Fruit fly (Drosophila melanogaster) whole organism, prepupa: Measurements from ENCODE around the gene Ppi1.

Source experiments
- CG10631 ChIP-seq: fragments of 200-800 bp; sonication (Bioruptor generic); optimal IDR thresholded peaks from 2 replicates; lab custom pipeline; 2016; ENCODE audit warnings: missing biosample characterization, missing genetic modification characterization
- CG11294 ChIP-seq: fragments of 200-800 bp; sonication (Bioruptor generic); IDR thresholded peaks from 2 replicates; pipeline ENCODE4 v1.3.6; 2022; ENCODE audit warnings: missing biosample characterization, missing genetic modification characterization
- CG11762 ChIP-seq: fragments of 200-800 bp; sonication (Bioruptor generic); optimal IDR thresholded peaks from 3 replicates; lab custom pipeline; 2016; ENCODE audit warnings: missing biosample characterization, missing genetic modification characterization; ENCODE audit not compliant: insufficient read depth
- CG3032 ChIP-seq: fragments of 200-800 bp; optimal IDR thresholded peaks from 2 replicates; lab custom pipeline; 2019; ENCODE audit warnings: missing biosample characterization, mild to moderate bottlenecking, missing genetic modification characterization, moderate library complexity
- CG31627 ChIP-seq: fragments of 200-800 bp; sonication (Bioruptor generic); optimal IDR thresholded peaks from 3 replicates; lab custom pipeline; 2016; ENCODE audit warnings: missing biosample characterization, missing genetic modification characterization
- CG32006 ChIP-seq: fragments of 200-800 bp; sonication (Bioruptor generic); optimal IDR thresholded peaks from 3 replicates; lab custom pipeline; 2017; ENCODE audit warnings: missing biosample characterization, mild to moderate bottlenecking, missing genetic modification characterization
- CG34406 ChIP-seq: fragments of 200-800 bp; sonication (Bioruptor generic); optimal IDR thresholded peaks from 3 replicates; lab custom pipeline; 2016; ENCODE audit warnings: missing biosample characterization, missing genetic modification characterization
- CG3919 ChIP-seq: fragments of 200-800 bp; sonication (Bioruptor generic); optimal IDR thresholded peaks from 3 replicates; lab custom pipeline; 2016; ENCODE audit warnings: missing biosample characterization, missing genetic modification characterization
- CG6163 ChIP-seq: fragments of 200-800 bp; sonication (Bioruptor generic); IDR thresholded peaks from 3 replicates; pipeline ENCODE4 v1.3.6; 2022; ENCODE audit warnings: missing biosample characterization, missing genetic modification characterization
- CG6276 ChIP-seq: fragments of 200-800 bp; sonication (Bioruptor generic); optimal IDR thresholded peaks from 2 replicates; lab custom pipeline; 2017; ENCODE audit warnings: missing biosample characterization, mild to moderate bottlenecking, missing genetic modification characterization
- CG6808 ChIP-seq: fragments of 200-800 bp; sonication (Bioruptor generic); optimal IDR thresholded peaks from 3 replicates; lab custom pipeline; 2017; ENCODE audit warnings: missing biosample characterization, missing genetic modification characterization, mild to moderate bottlenecking, moderate library complexity, missing genetic modification reagents
- CG8119 ChIP-seq: fragments of 200-800 bp; sonication (Bioruptor generic); IDR thresholded peaks from 3 replicates; pipeline ENCODE4 v1.3.6; 2022; ENCODE audit warnings: missing biosample characterization, missing genetic modification characterization
- CG8319 ChIP-seq: fragments of 200-800 bp; sonication (Bioruptor generic); optimal IDR thresholded peaks from 3 replicates; lab custom pipeline; 2016; ENCODE audit warnings: missing biosample characterization, missing genetic modification characterization
- CG8632 ChIP-seq: fragments of 200-800 bp; sonication (Bioruptor generic); optimal IDR thresholded peaks from 3 replicates; lab custom pipeline; 2016; ENCODE audit warnings: missing biosample characterization, missing genetic modification characterization
- CG9139 ChIP-seq: fragments of 200-800 bp; sonication (Bioruptor generic); optimal IDR thresholded peaks from 3 replicates; lab custom pipeline; 2017; ENCODE audit warnings: missing biosample characterization, mild to moderate bottlenecking, missing genetic modification characterization
- Eip75B ChIP-seq: fragments of 200-800 bp; sonication (Bioruptor generic); optimal IDR thresholded peaks from 3 replicates; lab custom pipeline; 2016; ENCODE audit warnings: missing biosample characterization, missing genetic modification characterization
- Eip78C ChIP-seq: fragments of 200-800 bp; sonication (Bioruptor generic); peaks from one replicate; lab custom pipeline; 2016; ENCODE audit warnings: missing biosample characterization, missing genetic modification characterization
- Hr38 ChIP-seq: sonication (Bioruptor generic); optimal IDR thresholded peaks from 2 replicates; lab custom pipeline; 2016; ENCODE audit warnings: missing biosample characterization, missing genetic modification characterization
- Hr4 ChIP-seq: fragments of 200-800 bp; sonication (Bioruptor generic); optimal IDR thresholded peaks from 3 replicates; lab custom pipeline; 2016; ENCODE audit warnings: missing biosample characterization, missing genetic modification characterization
- Lpt ChIP-seq: fragments of 200-800 bp; sonication (Bioruptor generic); optimal IDR thresholded peaks from 3 replicates; lab custom pipeline; 2016; ENCODE audit warnings: missing biosample characterization, missing genetic modification characterization
- Met ChIP-seq: fragments of 200-800 bp; sonication (Bioruptor generic); optimal IDR thresholded peaks from 3 replicates; lab custom pipeline; 2016; ENCODE audit warnings: missing biosample characterization, missing genetic modification characterization
- Sox102F ChIP-seq: fragments of 200-800 bp; sonication (Bioruptor generic); optimal IDR thresholded peaks from 2 replicates; lab custom pipeline; 2016; ENCODE audit warnings: missing biosample characterization, mild to moderate bottlenecking, missing genetic modification characterization
- Sox14 ChIP-seq: fragments of 200-800 bp; sonication (Bioruptor generic); optimal IDR thresholded peaks from 3 replicates; lab custom pipeline; 2016; ENCODE audit warnings: missing biosample characterization, missing genetic modification characterization
- Sox15 ChIP-seq: fragments of 200-800 bp; sonication (Bioruptor generic); optimal IDR thresholded peaks from 3 replicates; lab custom pipeline; 2016; ENCODE audit warnings: missing biosample characterization, missing genetic modification characterization
- cyc ChIP-seq: fragments of 200-800 bp; sonication (Bioruptor generic); optimal IDR thresholded peaks from 3 replicates; lab custom pipeline; 2016; ENCODE audit warnings: missing biosample characterization, missing genetic modification characterization
- dac ChIP-seq: fragments of 200-800 bp; sonication (Bioruptor generic); optimal IDR thresholded peaks from 2 replicates; lab custom pipeline; 2017; ENCODE audit warnings: missing biosample characterization, mild to moderate bottlenecking, missing genetic modification characterization
- fd59A ChIP-seq: fragments of 200-800 bp; sonication (Bioruptor generic); optimal IDR thresholded peaks from 2 replicates; lab custom pipeline; 2017; ENCODE audit warnings: missing biosample characterization, mild to moderate bottlenecking, missing genetic modification characterization, missing genetic modification reagents
- fkh ChIP-seq: fragments of 200-800 bp; sonication (Bioruptor generic); optimal IDR thresholded peaks from 3 replicates; lab custom pipeline; 2017; ENCODE audit warnings: missing biosample characterization, mild to moderate bottlenecking, missing genetic modification characterization, moderate library complexity
- lz ChIP-seq: fragments of 200-800 bp; sonication (Bioruptor generic); optimal IDR thresholded peaks from 3 replicates; lab custom pipeline; 2016; ENCODE audit warnings: missing biosample characterization, missing genetic modification characterization
- net ChIP-seq: fragments of 200-800 bp; sonication (Bioruptor generic); optimal IDR thresholded peaks from 3 replicates; lab custom pipeline; 2016; ENCODE audit warnings: missing biosample characterization, missing genetic modification characterization
- salr ChIP-seq, 2 experiments: fragments of 200-800 bp; sonication (Bioruptor generic); optimal IDR thresholded peaks; 3 replicates each; lab custom pipeline; 2016 to 2018; ENCODE audit warnings: missing biosample characterization in 2 of 2, missing genetic modification characterization in 2 of 2, mild to moderate bottlenecking in 1 of 2
- spab ChIP-seq: fragments of 200-800 bp; sonication (Bioruptor generic); optimal IDR thresholded peaks from 2 replicates; lab custom pipeline; 2017; ENCODE audit warnings: missing biosample characterization, mild to moderate bottlenecking, missing genetic modification characterization, missing genetic modification reagents
- ss ChIP-seq, 2 experiments: fragments of 200-800 bp; sonication (Bioruptor generic); optimal IDR thresholded peaks; 2 replicates in 1 of 2; 3 replicates in 1 of 2; lab custom pipeline; 2017 to 2018; ENCODE audit warnings: mild to moderate bottlenecking in 2 of 2, missing biosample characterization in 2 of 2, missing genetic modification characterization in 2 of 2, moderate library complexity in 1 of 2
- topi ChIP-seq: fragments of 200-800 bp; sonication (Bioruptor generic); optimal IDR thresholded peaks from 3 replicates; lab custom pipeline; 2016; ENCODE audit warnings: missing biosample characterization, missing genetic modification characterization
- vri ChIP-seq: fragments of 200-800 bp; sonication (Bioruptor generic); optimal IDR thresholded peaks from 3 replicates; lab custom pipeline; 2016; ENCODE audit warnings: missing biosample characterization, mild to moderate bottlenecking, missing genetic modification characterization

The Ppi1 gene

DNA sequence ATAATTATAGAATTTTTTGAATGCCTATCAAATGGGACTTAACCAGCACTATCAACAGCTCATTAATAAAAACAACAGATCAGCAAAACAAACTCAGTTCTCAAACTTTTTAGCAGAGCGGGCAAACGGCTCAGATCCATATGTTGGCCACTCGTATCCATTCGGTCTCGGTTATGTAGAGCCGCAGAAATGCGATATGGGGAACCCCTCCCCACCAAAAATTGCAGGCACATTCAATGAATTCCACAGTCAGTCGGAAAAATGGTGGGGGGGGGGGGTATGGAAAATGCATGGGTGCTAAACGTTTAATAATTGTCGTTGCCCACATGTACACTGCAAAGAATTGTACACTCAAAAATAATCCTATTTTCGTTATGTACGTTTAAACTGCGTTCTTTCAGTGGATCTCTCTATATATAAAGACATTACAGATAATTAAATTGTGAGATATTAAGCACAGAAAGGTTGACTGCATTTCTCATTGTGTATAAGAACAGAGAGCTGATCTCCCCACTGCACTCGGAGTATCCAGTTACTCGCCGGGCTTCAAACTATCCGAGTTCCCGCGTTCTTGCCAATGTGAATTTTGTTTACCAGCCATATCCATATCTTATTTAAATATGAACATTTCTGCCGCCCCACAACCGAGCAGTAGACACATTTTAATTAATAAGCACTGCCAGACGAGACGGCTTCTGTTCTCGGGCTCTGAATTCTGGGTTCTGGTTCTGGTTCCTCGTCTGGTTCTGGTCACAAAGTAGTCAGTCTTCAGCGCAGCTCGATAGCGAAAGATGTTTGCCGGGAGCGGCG is 22.6 kb upstream of the Ppi1 start, which contains the start of gene CG15529 (continued):
- TF ChIP-seq CG6808 (GFP tag; lab: Kevin White, UChicago) = peak; percentile 74
- peak; percentile 38 for TF ChIP-seq CG6276 (GFP tag; lab: Kevin White, UChicago)
- TF ChIP-seq fd59A (GFP tag; lab: Kevin White, UChicago) = peak; percentile 65
- TF ChIP-seq CG11762 (GFP tag; lab: Kevin White, UChicago) = peak; percentile 38
- peak; percentile 51 for TF ChIP-seq CG8632
- peak in 1 of 2 experiments; percentile 73 for TF ChIP-seq ss (GFP tag; optimal IDR thresholded peaks at IDR 0.05; lab: Kevin White, UChicago)
- TF ChIP-seq topi = no peak
- TF ChIP-seq CG11294 = peak; percentile 72
- TF ChIP-seq dac (GFP tag; lab: Kevin White, UChicago) = peak; percentile 7
- peak; percentile 20 for TF ChIP-seq Sox102F (GFP tag; lab: Kevin White, UChicago)
- TF ChIP-seq CG34406 (GFP tag; lab: Kevin White, UChicago) = peak; percentile 56
- TF ChIP-seq Hr4 (GFP tag; lab: Kevin White, UChicago) = peak; percentile 38
- no peak for TF ChIP-seq fkh (GFP tag; lab: Kevin White, UChicago)
- TF ChIP-seq spab (GFP tag; lab: Kevin White, UChicago) = peak; percentile 68
- peak; percentile 31 for TF ChIP-seq Lpt
- peak; percentile 29 for TF ChIP-seq CG8319 (GFP tag; lab: Kevin White, UChicago)
- peak; percentile 41 for TF ChIP-seq Eip75B (GFP tag; lab: Kevin White, UChicago)

- TF ChIP-seq Sox15 = no peak
- no peak for TF ChIP-seq CG10631 (GFP tag; lab: Kevin White, UChicago)
- no peak for TF ChIP-seq CG3919
- no peak for TF ChIP-seq CG6163 (GFP tag; lab: Robert Waterston, UW)
- no peak for TF ChIP-seq CG32006 (GFP tag; lab: Kevin White, UChicago)
- no peak for TF ChIP-seq vri
- TF ChIP-seq Sox14 (GFP tag; lab: Kevin White, UChicago) = no peak
- TF ChIP-seq ss (GFP tag; optimal IDR thresholded peaks at IDR 0.05; lab: Kevin White, UChicago) = no peak
- no peak for TF ChIP-seq CG8119
- no peak for TF ChIP-seq CG3032
- TF ChIP-seq Met (GFP tag; lab: Kevin White, UChicago) = no peak
- TF ChIP-seq CG31627 (GFP tag; lab: Kevin White, UChicago) = no peak
- no peak for TF ChIP-seq Hr38 (GFP tag; lab: Kevin White, UChicago)
- TF ChIP-seq net (GFP tag; lab: Kevin White, UChicago) = no peak
- TF ChIP-seq CG8319 (GFP tag; lab: Kevin White, UChicago) = no peak
- no peak for TF ChIP-seq salr (GFP tag; optimal IDR thresholded peaks at IDR 0.05; lab: Kevin White, UChicago)
- TF ChIP-seq CG9139 = no peak
- no peak for TF ChIP-seq lz (GFP tag; lab: Kevin White, UChicago)
- TF ChIP-seq fd59A (GFP tag; lab: Kevin White, UChicago) = no peak
- TF ChIP-seq, all 60 proteins: peak for 0
Measured at dm6 chr3R:30150602-30151001, 21.7 kb upstream of the Ppi1 start.

DNA sequence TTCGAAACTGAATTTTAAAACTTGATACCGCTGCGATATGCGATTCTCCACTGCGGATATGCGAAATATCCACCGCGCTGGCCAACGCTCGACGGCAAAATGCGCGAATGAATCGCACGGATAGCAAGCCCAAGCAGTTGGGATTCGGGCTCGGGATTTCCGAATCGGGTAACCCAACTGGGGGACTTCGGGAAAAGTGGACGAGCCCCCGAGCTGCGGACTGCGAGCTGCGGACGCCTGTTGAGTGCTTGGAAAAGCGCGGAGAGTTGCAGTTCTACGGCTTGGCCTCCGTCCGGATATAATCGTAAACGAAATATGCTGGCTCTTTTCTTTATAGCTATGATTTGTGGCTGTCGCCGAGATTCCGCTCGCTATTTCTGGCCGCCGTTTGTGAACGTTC is 20.6 kb upstream of the Ppi1 start, which contains the start of gene AdoR:
AdoR (minus strand) TSS at position 101 of the 400 bp plus-strand sequence.
- TF ChIP-seq CG11294 (no peak), CG32006 (GFP tag; lab: Kevin White, UChicago) (no peak), CG8632 (no peak), Hr4 (GFP tag; lab: Kevin White, UChicago) (no peak), Eip78C (no peak), cyc (GFP tag; lab: Kevin White, UChicago) (no peak), CG3919 (no peak), net (GFP tag; lab: Kevin White, UChicago) (no peak), Sox14 (GFP tag; lab: Kevin White, UChicago) (no peak), spab (GFP tag; lab: Kevin White, UChicago) (no peak), vri (no peak), fd59A (GFP tag; lab: Kevin White, UChicago) (no peak), CG11762 (GFP tag; lab: Kevin White, UChicago) (no peak)
